Fruit fly (Drosophila melanogaster) whole organism, embryonic: ENCODE data around the gene Sdic2.
A peak's percentile ranks its signal among the peaks of the same experiment; 100 is the strongest.

Source experiments
- CG11247 ChIP-seq: fragments of 200-800 bp; sonication (Bioruptor generic); IDR thresholded peaks from 2 replicates; pipeline ENCODE4 v1.3.6; 2022; ENCODE audit warnings: missing biosample characterization, missing genetic modification characterization
- CG13424 ChIP-seq: fragments of 200-800 bp; sonication (Bioruptor generic); optimal IDR thresholded peaks from 2 replicates; lab custom pipeline; 2019; ENCODE audit warnings: missing biosample characterization, mild to moderate bottlenecking, missing genetic modification characterization, moderate library complexity
- CG13624 ChIP-seq: fragments of 200-800 bp; sonication (Bioruptor generic); optimal IDR thresholded peaks from 2 replicates; lab custom pipeline; 2016; ENCODE audit warnings: missing biosample characterization, missing genetic modification characterization
- CG33213 ChIP-seq: fragments of 200-800 bp; sonication (Bioruptor generic); optimal IDR thresholded peaks from 3 replicates; lab custom pipeline; 2016; ENCODE audit warnings: missing biosample characterization, missing genetic modification characterization
- Dfd ChIP-seq, 2 experiments: fragments of >200 bp; optimal IDR thresholded peaks; 2 replicates each; lab custom pipeline; 2017; ENCODE audit warnings: missing biosample characterization in 2 of 2, missing genetic modification characterization in 2 of 2
- pros ChIP-seq: fragments of 200-800 bp; sonication (Bioruptor generic); optimal IDR thresholded peaks from 3 replicates; lab custom pipeline; 2019; ENCODE audit warnings: missing biosample characterization, mild to moderate bottlenecking, missing genetic modification characterization, moderate library complexity

DNA sequence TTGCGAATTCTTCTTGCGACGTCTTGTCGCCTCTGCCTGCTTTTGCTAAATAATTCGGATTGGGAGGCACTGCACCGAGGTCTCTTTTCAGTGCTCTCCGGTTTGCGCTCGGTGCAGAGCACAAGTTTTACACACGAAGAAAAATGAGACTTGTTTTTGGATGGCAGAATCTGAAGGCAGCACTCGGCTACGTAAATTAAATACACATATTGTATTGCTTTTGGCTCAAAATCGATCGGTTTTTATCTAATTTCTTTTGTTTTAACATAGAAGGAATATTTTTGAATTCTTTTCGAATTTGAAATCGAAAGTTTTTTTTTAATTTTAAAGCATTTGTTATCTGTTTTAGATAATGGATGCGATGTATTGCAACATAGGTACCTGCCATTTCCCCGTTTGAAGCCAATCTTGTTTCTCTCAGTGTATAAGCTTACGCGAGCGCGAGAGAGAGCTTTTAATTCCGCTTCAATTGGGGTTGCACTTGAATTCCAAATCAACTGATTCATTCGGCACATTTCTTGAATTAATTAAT lies 12.8 kb downstream of the Sdic2 start, which contains the start of gene AnxB10:
- TF ChIP-seq CG13424 (peak; percentile 72), CG13624 (GFP tag; lab: Kevin White, UChicago) (peak; percentile 26), CG33213 (no peak), CG11247 (GFP tag; lab: Robert Waterston, UW) (no peak), pros (GFP tag; lab: Kevin White, UChicago) (no peak), Dfd (GFP tag; optimal IDR thresholded peaks at IDR 0.05; lab: Kevin White, UChicago) (no peak)
